Fruit fly (Drosophila melanogaster) whole organism, pupa: ENCODE results near the gene CG13901.

ENCODE experiments used
- CG12605 ChIP-seq: fragments of 200-800 bp; sonication (Bioruptor generic); IDR thresholded peaks from 2 replicates; pipeline ENCODE4 v1.3.6; 2022; ENCODE audit warnings: missing biosample characterization, missing genetic modification characterization
- CG13204 ChIP-seq: fragments of 200-800 bp; sonication (Bioruptor generic); optimal IDR thresholded peaks from 2 replicates; lab custom pipeline; 2018; ENCODE audit warnings: missing biosample characterization, mild to moderate bottlenecking, missing genetic modification characterization, moderate library complexity
- CG14655 ChIP-seq: fragments of 200-800 bp; sonication (Bioruptor generic); optimal IDR thresholded peaks from 3 replicates; lab custom pipeline; 2017; ENCODE audit warnings: mild to moderate bottlenecking, missing biosample characterization, missing genetic modification reagents, missing genetic modification characterization
- CG17806 ChIP-seq: fragments of 200-800 bp; sonication (Bioruptor generic); optimal IDR thresholded peaks from 2 replicates; lab custom pipeline; 2018; ENCODE audit warnings: missing biosample characterization, mild to moderate bottlenecking, missing genetic modification characterization, moderate library complexity
- CG32121 ChIP-seq: fragments of 200-800 bp; sonication (Bioruptor generic); IDR thresholded peaks from 2 replicates; pipeline ENCODE4 v1.3.6; 2022; ENCODE audit warnings: missing biosample characterization, missing genetic modification characterization
- CG4496 ChIP-seq: fragments of 200-800 bp; sonication (Bioruptor generic); IDR thresholded peaks from 3 replicates; pipeline ENCODE4 v1.3.6; 2022; ENCODE audit warnings: missing biosample characterization, missing genetic modification characterization
- CG8301 ChIP-seq: fragments of 200-800 bp; sonication (Bioruptor generic); optimal IDR thresholded peaks from 2 replicates; lab custom pipeline; 2018; ENCODE audit warnings: missing biosample characterization, mild to moderate bottlenecking, missing genetic modification characterization
- EcR ChIP-seq: fragments of 200-800 bp; sonication (Bioruptor generic); optimal IDR thresholded peaks from 3 replicates; lab custom pipeline; 2019; ENCODE audit warnings: missing biosample characterization, missing genetic modification characterization, mild to moderate bottlenecking, moderate library complexity, missing genetic modification reagents
- Pif1A ChIP-seq: fragments of 200-800 bp; sonication (Bioruptor generic); optimal IDR thresholded peaks from 3 replicates; lab custom pipeline; 2016; ENCODE audit warnings: missing biosample characterization, missing genetic modification characterization
- gl ChIP-seq: fragments of 200-800 bp; sonication (Bioruptor generic); optimal IDR thresholded peaks from 2 replicates; lab custom pipeline; 2018; ENCODE audit warnings: missing biosample characterization, mild to moderate bottlenecking, missing genetic modification characterization
- rn ChIP-seq: fragments of 200-800 bp; sonication (Bioruptor generic); IDR thresholded peaks from 2 replicates; pipeline ENCODE4 v1.3.6; 2022; ENCODE audit warnings: missing biosample characterization, missing genetic modification characterization

DNA sequence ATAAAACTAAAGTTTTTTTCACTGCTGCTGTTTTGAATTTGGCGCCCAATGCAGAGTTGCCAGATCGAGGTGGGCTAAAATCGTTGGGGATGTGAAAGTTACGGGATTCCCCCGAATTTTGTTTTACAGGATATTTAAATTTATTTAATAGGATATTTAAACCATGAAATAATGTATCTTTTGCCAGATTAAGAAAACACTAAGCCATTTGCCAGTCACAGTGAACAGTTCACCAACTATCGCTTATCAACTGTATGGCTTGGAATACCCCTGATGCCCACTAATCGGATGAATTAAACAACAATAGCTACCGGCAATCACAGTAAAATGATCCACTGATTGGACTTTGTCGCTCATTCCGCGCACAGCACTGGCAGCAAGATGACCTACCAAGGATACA, 13.4 kb upstream of the CG13901 start, which contains the start of gene Dci:
- TF ChIP-seq gl (tag; lab: Kevin White, UChicago) (no peak), CG4496 (GFP tag; lab: Robert Waterston, UW) (peak; percentile 63; the same call in 1 of the 3 replicates), EcR (no peak), CG32121 (GFP tag; lab: Robert Waterston, UW) (peak; percentile 69), CG12605 (no peak), CG14655 (no peak), CG17806 (tag; lab: Kevin White, UChicago) (peak; percentile 41), Pif1A (GFP tag; lab: Kevin White, UChicago) (no peak), CG8301 (tag; lab: Kevin White, UChicago) (no peak), CG13204 (GFP tag; lab: Kevin White, UChicago) (no peak), rn (GFP tag; lab: Robert Waterston, UW) (no peak)
